Worm (Caenorhabditis elegans) whole organism, dauer: Measurements from ENCODE around the gene lin-9.

ENCODE experiments used
- unc-62 ChIP-seq: sonication (generic microtip); optimal IDR thresholded peaks from 2 replicates; lab custom pipeline; 2017; ENCODE audit warnings: missing biosample characterization, missing genetic modification reagents, missing genetic modification characterization

lin-9 gene

DNA sequence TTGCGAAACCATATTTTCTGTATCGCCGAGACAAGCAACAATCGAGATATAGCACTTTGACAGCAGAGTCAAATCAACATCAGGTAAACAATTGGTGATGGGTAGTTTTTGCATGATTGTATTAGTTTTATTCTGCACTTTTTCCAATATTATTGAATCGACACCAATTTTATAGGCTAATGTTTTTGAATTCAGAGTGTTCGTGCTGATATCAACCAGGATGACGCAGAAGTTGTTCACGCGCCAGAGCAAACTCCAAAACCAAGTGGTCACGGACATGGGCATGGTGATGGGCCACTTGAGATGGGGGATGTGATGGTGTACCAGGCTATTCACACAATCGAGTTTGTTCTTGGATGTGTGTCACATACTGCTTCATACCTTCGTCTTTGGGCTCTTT, 6.2 kb upstream of the lin-9 start:
- no peak for TF ChIP-seq unc-62

- TF ChIP-seq unc-62: no peak
Observed at ce11 chrIII:8904914-8905665, 1.2 kb upstream of the lin-9 start, which contains the start of gene unc-32. unc-32 (plus strand) TSS chrIII:8905615.

- no peak for TF ChIP-seq unc-62
Observed at ce11 chrIII:8903263-8903662, 668 bp downstream of the lin-9 start.

DNA sequence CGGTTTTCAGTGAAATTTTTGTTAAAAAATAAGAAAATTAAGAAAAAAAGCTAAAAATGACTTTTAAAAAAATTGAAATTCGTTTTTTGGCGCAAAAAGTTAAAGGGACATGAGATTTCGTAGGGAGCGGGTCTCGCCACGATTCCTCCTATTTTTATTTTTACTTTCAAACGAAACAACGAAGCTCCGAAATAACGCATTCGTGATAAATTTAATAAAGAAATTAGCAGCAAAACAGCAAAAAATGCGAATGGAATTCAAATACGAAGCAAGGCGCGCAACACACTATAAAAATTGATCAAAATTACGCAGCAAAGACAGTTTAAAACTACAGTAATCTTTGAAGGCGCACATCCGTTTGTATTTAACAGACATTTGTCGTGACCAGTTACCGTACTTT, 4.2 kb downstream of the lin-9 start:
- TF ChIP-seq unc-62: no peak

ce11 chrIII:8894782-8895181, 9.1 kb downstream of the lin-9 start, which contains the start of gene asna-1:
asna-1 (plus strand) TSS chrIII:8895082.
- TF ChIP-seq unc-62: no peak

- TF ChIP-seq unc-62: no peak
Observed at ce11 chrIII:8893464-8893863, 10.5 kb downstream of the lin-9 start, which contains the start of gene ZK637.4. ZK637.4 (plus strand) TSS chrIII:8893764.

- TF ChIP-seq unc-62: no peak
Observed at ce11 chrIII:8889931-8890330, 14.0 kb downstream of the lin-9 start, which contains the start of gene lnkn-1. lnkn-1 (plus strand) TSS chrIII:8890231.

- no peak for TF ChIP-seq unc-62
Observed at ce11 chrIII:8888956-8889355, 15.0 kb downstream of the lin-9 start, which contains the start of gene ZK637.14. ZK637.14 (minus strand) TSS chrIII:8889156.

- no peak for TF ChIP-seq unc-62
Observed at ce11 chrIII:8887184-8887801, 16.6 kb downstream of the lin-9 start, which contains the start of gene famh-136. famh-136 (plus strand) TSS chrIII:8887751.

ce11 chrIII:8886309-8886708, 17.6 kb downstream of the lin-9 start:
- no peak for TF ChIP-seq unc-62

DNA sequence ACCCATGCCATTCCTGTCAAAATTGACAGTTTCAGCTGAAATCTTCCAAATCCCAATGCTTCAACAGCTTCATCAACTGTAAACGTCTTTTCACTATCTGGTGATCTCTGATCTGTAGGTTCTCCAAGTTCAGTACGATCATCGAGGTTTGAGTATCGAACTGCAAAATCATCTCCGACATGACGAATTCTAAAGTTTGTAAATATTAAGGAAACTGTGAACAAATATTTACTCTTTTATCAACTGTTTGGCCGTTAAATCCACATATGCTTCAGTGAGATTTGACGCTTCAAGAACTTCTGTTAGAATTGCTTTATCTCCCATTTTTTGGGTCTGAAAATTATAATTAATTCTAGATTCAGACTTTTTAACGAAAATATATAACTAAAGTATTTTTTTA, 18.8 kb downstream of the lin-9 start, which contains the start of gene svop-1:
TSS of gene svop-1 (minus strand) at position 339 of the 400 bp plus-strand sequence.
- no peak for TF ChIP-seq unc-62

DNA sequence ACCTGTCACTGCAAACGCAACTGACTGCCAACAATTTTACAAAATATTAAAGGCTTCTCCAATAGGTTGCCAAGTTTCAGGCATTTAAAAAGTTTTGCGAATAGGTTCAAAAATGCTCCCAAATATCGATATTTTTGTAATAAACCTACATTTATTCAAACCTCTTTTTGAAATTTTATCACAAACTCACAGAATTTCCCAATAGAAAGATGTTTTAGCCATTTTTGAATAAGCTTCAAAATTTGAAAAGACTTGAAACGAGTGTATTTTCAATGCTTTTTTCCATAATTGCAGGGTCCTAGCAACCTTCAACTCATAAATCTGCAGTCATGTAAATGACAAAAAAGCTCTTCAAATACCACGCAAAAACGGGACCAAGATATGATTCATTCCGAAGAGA, 21.6 kb downstream of the lin-9 start:
- no peak for TF ChIP-seq unc-62

DNA sequence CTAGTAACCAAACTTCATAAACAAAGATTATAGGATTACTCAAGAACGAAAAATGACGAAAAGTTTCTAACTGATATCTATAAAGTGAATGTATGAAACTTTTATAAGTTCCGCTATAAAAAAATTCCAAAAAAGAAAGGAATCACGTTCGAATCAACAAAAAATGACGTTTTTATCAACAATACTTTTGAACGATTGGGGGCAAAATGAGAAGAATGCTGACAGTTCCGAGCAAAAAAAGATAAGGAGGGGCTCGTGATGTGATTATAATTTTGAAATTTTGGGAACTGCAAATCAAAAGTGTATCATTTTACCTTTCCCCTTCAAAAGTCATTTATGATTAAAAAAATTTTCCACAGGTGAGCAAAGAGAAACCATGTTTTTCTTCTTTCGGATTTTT, 25.0 kb downstream of the lin-9 start:
- no peak for TF ChIP-seq unc-62

DNA sequence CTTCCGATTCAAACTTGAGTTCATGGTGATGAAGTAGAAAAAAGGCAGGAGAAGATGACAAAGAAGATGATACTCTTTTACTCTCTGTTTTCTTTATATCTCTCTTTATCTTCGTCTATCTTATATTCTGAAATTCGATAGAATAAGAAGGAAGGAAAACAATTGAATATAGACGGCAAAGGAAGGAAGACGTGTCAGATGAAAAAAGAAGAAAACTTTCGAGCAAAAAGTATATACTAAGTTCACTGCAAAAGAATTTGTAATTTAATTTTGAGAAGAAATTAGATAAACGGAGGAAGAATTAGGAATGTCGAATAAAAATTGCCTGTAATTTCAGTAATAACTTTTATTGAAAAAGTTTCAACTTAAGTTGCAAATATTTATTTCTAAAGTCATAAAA, 26.9 kb downstream of the lin-9 start, which contains the start of gene K01F9.2:
TSS of gene K01F9.2 (minus strand) at position 127 of the 400 bp plus-strand sequence.
- no peak for TF ChIP-seq unc-62

DNA sequence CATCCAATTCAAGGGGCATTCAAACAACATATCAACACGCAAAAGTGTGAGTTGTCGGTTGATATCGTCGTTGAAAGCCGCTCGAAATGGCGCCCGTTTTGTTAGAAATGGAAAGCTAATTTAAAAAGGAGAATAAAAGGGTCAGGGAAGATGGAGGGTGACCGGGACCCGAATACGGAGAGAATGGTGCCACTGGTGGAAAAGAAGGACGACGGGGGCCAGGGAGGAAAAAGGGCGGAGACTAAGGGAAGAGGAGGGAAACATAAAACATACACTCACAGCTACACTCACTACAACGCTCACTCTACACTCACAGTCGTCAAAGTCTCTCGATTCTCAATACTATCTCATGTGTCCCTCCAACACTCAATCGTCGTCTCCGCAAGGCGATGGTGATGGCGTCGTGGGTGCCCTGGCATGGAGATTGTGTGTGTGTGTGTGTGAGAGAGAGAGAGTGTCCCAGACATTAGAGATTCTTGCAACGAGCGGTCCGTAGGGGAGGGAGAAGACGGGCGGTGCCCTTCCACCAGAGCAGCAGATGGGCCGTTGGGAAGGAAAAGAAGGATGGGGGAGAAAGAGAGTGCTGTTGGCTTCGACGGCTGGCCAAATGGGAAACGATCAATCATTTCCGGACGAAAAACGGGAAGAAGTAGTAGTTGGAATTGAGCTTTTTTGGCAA, 29.8 kb downstream of the lin-9 start:
- no peak for TF ChIP-seq unc-62

DNA sequence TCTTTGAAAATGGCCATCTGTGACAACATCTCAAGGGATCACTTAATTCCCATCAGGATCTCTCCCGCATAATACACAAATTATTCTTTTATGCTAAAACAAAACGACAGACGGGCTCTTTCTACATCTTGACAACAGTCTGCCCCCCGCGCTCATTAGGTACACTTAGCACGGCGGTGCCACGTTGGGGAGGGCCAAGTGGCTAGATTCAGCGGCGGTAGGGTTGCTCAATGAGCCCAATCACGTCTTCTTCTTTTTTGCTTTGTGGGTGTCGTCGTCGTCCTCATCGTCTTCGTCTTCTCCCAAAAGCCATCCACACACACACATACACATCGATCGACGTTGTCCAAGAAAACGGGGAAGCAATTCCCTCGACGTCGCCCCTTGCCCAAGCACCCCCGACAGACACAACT, 30.9 kb downstream of the lin-9 start:
- TF ChIP-seq unc-62: no peak

DNA sequence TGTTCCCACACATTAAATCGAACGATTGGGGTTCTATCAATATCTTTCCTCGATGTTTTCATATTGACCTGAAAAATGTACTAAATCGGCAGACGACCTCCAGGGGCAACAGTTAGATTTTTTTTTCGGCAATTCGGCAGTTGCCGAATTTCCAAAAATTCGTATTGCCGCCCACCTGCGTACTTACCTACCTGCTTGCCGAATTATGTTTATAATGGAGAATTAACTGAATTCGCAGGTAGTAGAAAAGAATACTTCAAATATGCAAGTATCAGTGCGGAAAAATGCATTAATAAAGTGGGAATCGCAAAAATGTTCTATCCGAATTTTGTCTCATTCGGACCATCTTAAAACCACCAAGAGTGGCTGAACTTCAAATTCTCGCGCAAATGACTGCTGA, 34.3 kb downstream of the lin-9 start:
- TF ChIP-seq unc-62: no peak
